Fruit fly (Drosophila melanogaster) whole organism, embryonic: Measurements from ENCODE around the gene euc.

Experiments used
- Asciz ChIP-seq: fragments of 200-800 bp; sonication (Bioruptor generic); optimal IDR thresholded peaks from 2 replicates; lab custom pipeline; 2017; ENCODE audit warnings: missing biosample characterization, mild to moderate bottlenecking, missing genetic modification characterization, missing genetic modification reagents
- Atf-2 ChIP-seq: fragments of 200-800 bp; sonication (Bioruptor generic); optimal IDR thresholded peaks from 2 replicates; lab custom pipeline; 2016; ENCODE audit warnings: missing biosample characterization, missing genetic modification characterization
- CG10565 ChIP-seq: fragments of 200-800 bp; sonication (Bioruptor generic); optimal IDR thresholded peaks from 3 replicates; lab custom pipeline; 2016; ENCODE audit warnings: missing biosample characterization, mild to moderate bottlenecking, missing genetic modification characterization
- CG12104 ChIP-seq: fragments of 200-800 bp; sonication (Bioruptor generic); optimal IDR thresholded peaks from 3 replicates; lab custom pipeline; 2016; ENCODE audit warnings: missing biosample characterization, missing genetic modification characterization
- CG12659 ChIP-seq: fragments of 200-800 bp; sonication (Bioruptor generic); optimal IDR thresholded peaks from 3 replicates; lab custom pipeline; 2017; ENCODE audit warnings: mild to moderate bottlenecking, missing biosample characterization, missing genetic modification reagents, missing genetic modification characterization
- CG13894 ChIP-seq: fragments of 200-800 bp; sonication (Bioruptor generic); optimal IDR thresholded peaks from 3 replicates; lab custom pipeline; 2018; ENCODE audit warnings: missing biosample characterization, mild to moderate bottlenecking, missing genetic modification characterization, moderate library complexity
- CG14860 ChIP-seq: fragments of 200-800 bp; sonication (Bioruptor generic); IDR thresholded peaks from 3 replicates; pipeline ENCODE4 v1.3.6; 2022; ENCODE audit warnings: missing biosample characterization, missing genetic modification characterization; ENCODE audit not compliant: partially characterized antibody
- CG1832 ChIP-seq: fragments of 200-800 bp; sonication (Bioruptor generic); optimal IDR thresholded peaks from 2 replicates; lab custom pipeline; 2017; ENCODE audit warnings: missing biosample characterization, mild to moderate bottlenecking, missing genetic modification characterization, inconsistent platforms
- CG18476 ChIP-seq: fragments of 200-800 bp; sonication (Bioruptor generic); optimal IDR thresholded peaks from 2 replicates; lab custom pipeline; 2016; ENCODE audit warnings: missing biosample characterization, mild to moderate bottlenecking, missing genetic modification characterization
- CG2129 ChIP-seq: fragments of 200-800 bp; sonication (Bioruptor generic); IDR thresholded peaks from 2 replicates; pipeline ENCODE4 v1.3.6; 2022; ENCODE audit warnings: missing biosample characterization, missing genetic modification characterization; ENCODE audit not compliant: partially characterized antibody
- CG30431 ChIP-seq: fragments of 200-800 bp; sonication (Bioruptor generic); optimal IDR thresholded peaks from 2 replicates; lab custom pipeline; 2017; ENCODE audit warnings: missing biosample characterization, missing genetic modification characterization
- CG34376 ChIP-seq: fragments of 200-800 bp; sonication (Bioruptor generic); optimal IDR thresholded peaks from 2 replicates; lab custom pipeline; 2018; ENCODE audit warnings: missing biosample characterization, mild to moderate bottlenecking, missing genetic modification characterization
- CG4360 ChIP-seq: fragments of 200-800 bp; sonication (Bioruptor generic); IDR thresholded peaks from 2 replicates; pipeline ENCODE4 v1.3.6; 2022; ENCODE audit warnings: missing biosample characterization, missing genetic modification characterization
- CG5180 ChIP-seq: fragments of 200-800 bp; sonication (Bioruptor generic); optimal IDR thresholded peaks from 3 replicates; lab custom pipeline; 2017; ENCODE audit warnings: missing biosample characterization, missing genetic modification characterization, mild to moderate bottlenecking, moderate library complexity, missing genetic modification reagents
- CG7271 ChIP-seq: fragments of 200-800 bp; sonication (Bioruptor generic); optimal IDR thresholded peaks from 2 replicates; lab custom pipeline; 2018; ENCODE audit warnings: missing biosample characterization, mild to moderate bottlenecking, missing genetic modification characterization, moderate library complexity
- CG7839 ChIP-seq: fragments of 200-800 bp; sonication (Bioruptor generic); optimal IDR thresholded peaks from 3 replicates; lab custom pipeline; 2018; ENCODE audit warnings: missing biosample characterization, mild to moderate bottlenecking, missing genetic modification characterization, moderate library complexity
- CG7987 ChIP-seq: fragments of 200-800 bp; sonication (Bioruptor generic); optimal IDR thresholded peaks from 2 replicates; lab custom pipeline; 2018; ENCODE audit warnings: missing biosample characterization, mild to moderate bottlenecking, missing genetic modification characterization, moderate library complexity
- CG8388 ChIP-seq: fragments of 200-800 bp; sonication (Bioruptor generic); optimal IDR thresholded peaks from 2 replicates; lab custom pipeline; 2019; ENCODE audit warnings: missing biosample characterization, mild to moderate bottlenecking, missing genetic modification characterization, moderate library complexity
- CG9797 ChIP-seq: fragments of 200-800 bp; sonication (Bioruptor generic); optimal IDR thresholded peaks from 3 replicates; lab custom pipeline; 2018; ENCODE audit warnings: missing biosample characterization, mild to moderate bottlenecking, missing genetic modification characterization
- Dfd ChIP-seq, 2 experiments: fragments of >200 bp; optimal IDR thresholded peaks; 2 replicates each; lab custom pipeline; 2017; ENCODE audit warnings: missing biosample characterization in 2 of 2, missing genetic modification characterization in 2 of 2
- E2f2 ChIP-seq: fragments of 200-800 bp; sonication (Bioruptor generic); IDR thresholded peaks from 2 replicates; pipeline ENCODE4 v1.3.6; 2022; ENCODE audit warnings: missing biosample characterization, missing genetic modification characterization
- Eip74EF ChIP-seq, 2 experiments: fragments of 200-800 bp in 1 of 2; fragments of >200 bp in 1 of 2; sonication (Bioruptor generic) in 1 of 2; optimal IDR thresholded peaks; 2 replicates each; lab custom pipeline; 2017 to 2019; ENCODE audit warnings: missing biosample characterization in 2 of 2, missing genetic modification characterization in 2 of 2, mild to moderate bottlenecking in 1 of 2, moderate library complexity in 1 of 2
- Kr ChIP-seq: fragments of 200-800 bp; sonication (Bioruptor generic); optimal IDR thresholded peaks from 2 replicates; lab custom pipeline; 2017; ENCODE audit warnings: missing biosample characterization, mild to moderate bottlenecking, missing genetic modification characterization
- Mes4 ChIP-seq: fragments of 200-800 bp; sonication (Bioruptor generic); optimal IDR thresholded peaks from 2 replicates; lab custom pipeline; 2016; ENCODE audit warnings: missing biosample characterization, missing genetic modification characterization
- Neu2 ChIP-seq: fragments of 200-800 bp; sonication (Bioruptor generic); optimal IDR thresholded peaks from 3 replicates; lab custom pipeline; 2016; ENCODE audit warnings: missing biosample characterization, missing genetic modification characterization, borderline replicate concordance
- Nf-YA ChIP-seq: fragments of 200-800 bp; sonication (Bioruptor generic); IDR thresholded peaks from 2 replicates; pipeline ENCODE4 v1.3.6; 2022; ENCODE audit warnings: missing biosample characterization, missing genetic modification characterization
- Scr ChIP-seq: fragments of 200-800 bp; sonication (Bioruptor generic); IDR thresholded peaks from 2 replicates; pipeline ENCODE4 v1.3.6; 2022; ENCODE audit warnings: missing biosample characterization, missing genetic modification characterization; ENCODE audit not compliant: partially characterized antibody
- Sry-δ ChIP-seq: fragments of 200-800 bp; sonication (Bioruptor generic); optimal IDR thresholded peaks from 2 replicates; lab custom pipeline; 2016; ENCODE audit warnings: missing biosample characterization, missing genetic modification characterization
- ara ChIP-seq: fragments of 200-800 bp; sonication (Bioruptor generic); IDR thresholded peaks from 2 replicates; pipeline ENCODE4 v1.3.6; 2022; ENCODE audit warnings: missing biosample characterization, missing genetic modification characterization
- az2 ChIP-seq: fragments of 200-800 bp; sonication (Bioruptor generic); optimal IDR thresholded peaks from 3 replicates; lab custom pipeline; 2016; ENCODE audit warnings: missing biosample characterization, missing genetic modification characterization
- ci ChIP-seq: fragments of 200-800 bp; sonication (Bioruptor generic); IDR thresholded peaks from 3 replicates; pipeline ENCODE4 v1.3.6; 2022; ENCODE audit warnings: missing biosample characterization, missing genetic modification characterization
- corto ChIP-seq: fragments of 200-800 bp; sonication (Bioruptor generic); optimal IDR thresholded peaks from 2 replicates; lab custom pipeline; 2016; ENCODE audit warnings: missing biosample characterization, mild to moderate bottlenecking, missing genetic modification characterization, moderate library complexity
- dimm ChIP-seq: fragments of 200-800 bp; sonication (Bioruptor generic); IDR thresholded peaks from 2 replicates; pipeline ENCODE4 v1.3.6; 2022; ENCODE audit warnings: missing biosample characterization, missing genetic modification characterization
- ewg ChIP-seq: fragments of 200-800 bp; sonication (Bioruptor generic); optimal IDR thresholded peaks from 3 replicates; lab custom pipeline; 2017; ENCODE audit warnings: mild to moderate bottlenecking, missing biosample characterization, missing genetic modification reagents, missing genetic modification characterization
- gcm2 ChIP-seq: fragments of 200-800 bp; sonication (Bioruptor generic); optimal IDR thresholded peaks from 2 replicates; lab custom pipeline; 2016; ENCODE audit warnings: missing biosample characterization, missing genetic modification characterization
- gem ChIP-seq: fragments of 200-800 bp; sonication (Bioruptor generic); optimal IDR thresholded peaks from 2 replicates; lab custom pipeline; 2019; ENCODE audit warnings: missing biosample characterization, mild to moderate bottlenecking, missing genetic modification characterization, moderate library complexity
- grau ChIP-seq: fragments of 200-800 bp; optimal IDR thresholded peaks from 3 replicates; lab custom pipeline; 2019; ENCODE audit warnings: missing biosample characterization, mild to moderate bottlenecking, missing genetic modification characterization, moderate library complexity
- kay ChIP-seq: fragments of 200-800 bp; sonication (Bioruptor generic); optimal IDR thresholded peaks from 2 replicates; lab custom pipeline; 2016; ENCODE audit warnings: missing biosample characterization, missing genetic modification characterization
- lola ChIP-seq, 3 experiments: fragments of >200 bp in 2 of 3; fragments of 200-800 bp in 1 of 3; sonication (Bioruptor generic) in 1 of 3; optimal IDR thresholded peaks; 2 replicates each; lab custom pipeline; 2017 to 2019; ENCODE audit warnings: missing biosample characterization in 3 of 3, missing genetic modification characterization in 3 of 3, mild to moderate bottlenecking in 1 of 3, moderate library complexity in 1 of 3
- nerfin-2 ChIP-seq: fragments of 200-800 bp; sonication (Bioruptor generic); IDR thresholded peaks from 2 replicates; pipeline ENCODE4 v1.3.6; 2022; ENCODE audit warnings: missing biosample characterization, missing genetic modification characterization; ENCODE audit not compliant: partially characterized antibody
- psq ChIP-seq: fragments of 200-800 bp; sonication (Bioruptor generic); optimal IDR thresholded peaks from 2 replicates; lab custom pipeline; 2017; ENCODE audit warnings: missing biosample characterization, missing genetic modification characterization
- sima ChIP-seq: fragments of 200-800 bp; sonication (Bioruptor generic); optimal IDR thresholded peaks from 2 replicates; lab custom pipeline; 2016; ENCODE audit warnings: missing biosample characterization, missing genetic modification characterization
- unc-4 ChIP-seq: fragments of 200-800 bp; sonication (Bioruptor generic); IDR thresholded peaks from 2 replicates; pipeline ENCODE4 v1.3.6; 2022; ENCODE audit warnings: missing biosample characterization, missing genetic modification characterization; ENCODE audit not compliant: partially characterized antibody
- zen ChIP-seq: fragments of 200-800 bp; sonication (Bioruptor generic); optimal IDR thresholded peaks from 3 replicates; lab custom pipeline; 2018; ENCODE audit warnings: missing biosample characterization, mild to moderate bottlenecking, missing genetic modification characterization, moderate library complexity

Gene euc

DNA sequence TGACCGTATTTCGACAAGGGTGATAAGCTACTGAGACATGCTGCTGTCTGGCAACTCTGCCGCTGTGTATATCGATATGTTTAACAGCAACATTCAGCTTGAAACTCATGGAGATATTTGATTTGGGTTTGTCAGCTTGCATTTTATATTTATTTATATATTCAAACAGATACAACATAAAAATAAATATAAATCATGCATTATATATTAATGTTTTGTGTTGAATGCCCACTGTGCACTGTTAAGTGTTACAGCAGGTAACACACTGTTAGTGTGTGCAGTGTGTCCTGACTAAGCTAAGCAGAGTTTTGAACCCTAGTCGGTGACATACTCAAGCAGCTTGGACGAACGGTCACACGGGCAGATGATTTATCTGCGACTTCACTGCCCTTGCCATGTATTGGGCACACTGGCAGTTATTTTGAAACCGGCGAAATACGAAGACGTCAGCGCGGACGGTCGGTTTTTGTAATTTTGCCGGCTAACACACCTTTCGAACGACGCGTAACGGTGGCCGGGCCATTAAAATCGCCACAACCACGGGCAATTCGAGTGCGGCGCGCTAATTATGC, 5.1 kb upstream of the euc start, which contains the start of the genes snRNP-U1-C and gukh (continued):
- TF ChIP-seq Asciz (GFP tag; lab: Kevin White, UChicago) = peak; percentile 29
- peak; percentile 30 for TF ChIP-seq CG34376 (GFP tag; lab: Kevin White, UChicago)
- no peak for TF ChIP-seq Neu2
- peak; percentile 62 for TF ChIP-seq corto (GFP tag; lab: Kevin White, UChicago)
- peak in 1 of 2 experiments; percentile 46 for TF ChIP-seq Eip74EF (GFP tag; optimal IDR thresholded peaks at IDR 0.05; lab: Kevin White, UChicago)
- TF ChIP-seq Kr (GFP tag; lab: Kevin White, UChicago) = no peak
- peak in 1 of 3 experiments; percentile 70 for TF ChIP-seq lola (GFP tag; optimal IDR thresholded peaks at IDR 0.05; lab: Kevin White, UChicago)
- peak; percentile 46 for TF ChIP-seq CG30431 (GFP tag; lab: Kevin White, UChicago)
- peak; percentile 15 for TF ChIP-seq CG10565 (GFP tag; lab: Kevin White, UChicago)
- TF ChIP-seq sima (GFP tag; lab: Kevin White, UChicago) = no peak
- peak; percentile 32 for TF ChIP-seq CG7987 (GFP tag; lab: Kevin White, UChicago)
- TF ChIP-seq grau = peak; percentile 85
- TF ChIP-seq zen (tag; lab: Kevin White, UChicago) = peak; percentile 67
- TF ChIP-seq ci = peak; percentile 93
- TF ChIP-seq CG2129 (GFP tag; lab: Robert Waterston, UW) = peak; percentile 70; the same call in 1 of the 2 replicates
- TF ChIP-seq Scr (GFP tag; lab: Robert Waterston, UW) = peak; percentile 77
- TF ChIP-seq CG1832 = no peak
- 0 out of 2 replicates have a peak, but pooled peaks have one; percentile 29 for TF ChIP-seq nerfin-2 (GFP tag; lab: Robert Waterston, UW)
- TF ChIP-seq unc-4 (GFP tag; lab: Robert Waterston, UW) = peak; percentile 77
- TF ChIP-seq Mes4 = no peak
- peak; percentile 49 for TF ChIP-seq CG4360 (GFP tag; lab: Robert Waterston, UW)
- peak; percentile 46 for TF ChIP-seq ewg (GFP tag; lab: Kevin White, UChicago)
- peak; percentile 30 for TF ChIP-seq gcm2
- 0 out of 3 replicates have a peak, but pooled peaks have one; percentile 32 for TF ChIP-seq CG14860 (GFP tag; lab: Robert Waterston, UW)
- TF ChIP-seq CG12104 (GFP tag; lab: Kevin White, UChicago) = peak; percentile 9
- TF ChIP-seq Atf-2 (GFP tag; lab: Kevin White, UChicago) = no peak
- no peak for TF ChIP-seq Dfd (GFP tag; optimal IDR thresholded peaks at IDR 0.05; lab: Kevin White, UChicago)
- peak; percentile 82 for TF ChIP-seq CG7839
- TF ChIP-seq CG12659 = peak; percentile 92
- peak; percentile 53 for TF ChIP-seq dimm
- TF ChIP-seq kay = peak; percentile 47
- TF ChIP-seq CG9797 (GFP tag; lab: Kevin White, UChicago) = peak; percentile 99
- peak; percentile 81 for TF ChIP-seq az2 (GFP tag; lab: Kevin White, UChicago)
- TF ChIP-seq gem (tag; lab: Kevin White, UChicago) = peak; percentile 92
- TF ChIP-seq E2f2 (GFP tag; lab: Robert Waterston, UW) = peak; percentile 76
- TF ChIP-seq CG13894 = peak; percentile 84
- peak; percentile 69 for TF ChIP-seq CG18476
- peak; percentile 35 for TF ChIP-seq Sry-δ (GFP tag; lab: Kevin White, UChicago)
- TF ChIP-seq psq (GFP tag; lab: Kevin White, UChicago) = peak; percentile 55
- no peak for TF ChIP-seq ara (GFP tag; lab: Robert Waterston, UW)
- TF ChIP-seq Nf-YA (GFP tag; lab: Robert Waterston, UW) = peak; percentile 21; the same call in 1 of the 2 replicates
- peak; percentile 35 for TF ChIP-seq CG7271 (tag; lab: Kevin White, UChicago)
- TF ChIP-seq CG8388 (GFP tag; lab: Kevin White, UChicago) = peak; percentile 76
- peak; percentile 23 for TF ChIP-seq CG5180
- TF ChIP-seq, all 482 proteins: peak for 388
